Fruit fly (Drosophila melanogaster): ENCODE measurements around the gene Octalpha2R.

Gene Octalpha2R

dm6 chr3R:18785741-18786140 lies 63.3 kb downstream of the Octalpha2R start (continued):
- TF ChIP-seq odd (GFP tag; optimal IDR thresholded peaks at IDR 0.05): peak; percentile 46
- TF ChIP-seq unpg (GFP tag; optimal IDR thresholded peaks at IDR 0.05): peak; percentile 34
- TF ChIP-seq CG8290 (GFP tag; optimal IDR thresholded peaks at IDR 0.05): no peak
- TF ChIP-seq CG8290 (tag; optimal IDR thresholded peaks at IDR 0.05): peak in 1 of 2 experiments; percentile 7
- no peak for TF ChIP-seq Atf-2 (GFP tag; optimal IDR thresholded peaks at IDR 0.05)
- peak; percentile 40 for TF ChIP-seq gem (tag; optimal IDR thresholded peaks at IDR 0.05)
- no peak for TF ChIP-seq gt (GFP tag; IDR thresholded peaks at IDR 0.05)
- TF ChIP-seq CTCF (GFP tag; optimal IDR thresholded peaks at IDR 0.05): no peak
- peak; percentile 40 for TF ChIP-seq CG1233 (GFP tag; optimal IDR thresholded peaks at IDR 0.05)
- TF ChIP-seq CG17359 (tag; optimal IDR thresholded peaks at IDR 0.05): peak; percentile 72
- TF ChIP-seq twi (tag; optimal IDR thresholded peaks at IDR 0.05): no peak
- TF ChIP-seq lov (optimal IDR thresholded peaks at IDR 0.05): no peak
- TF ChIP-seq lov (GFP tag; IDR thresholded peaks at IDR 0.05): no peak
- no peak for TF ChIP-seq CG4328 (GFP tag; optimal IDR thresholded peaks at IDR 0.05)
- peak; percentile 64 for TF ChIP-seq fd64A (GFP tag; optimal IDR thresholded peaks at IDR 0.05)
- no peak for TF ChIP-seq CG2202 (tag; optimal IDR thresholded peaks at IDR 0.05)
- TF ChIP-seq CG16779 (GFP tag; IDR thresholded peaks at IDR 0.05): no peak
- TF ChIP-seq stc (GFP tag; IDR thresholded peaks at IDR 0.05): no peak
- peak; percentile 16 for TF ChIP-seq CG3995 (GFP tag; optimal IDR thresholded peaks at IDR 0.05)
- TF ChIP-seq CG15479 (GFP tag; optimal IDR thresholded peaks at IDR 0.05): no peak
- TF ChIP-seq CG17912 (GFP tag; optimal IDR thresholded peaks at IDR 0.05): no peak
- no peak for TF ChIP-seq Ets65A (GFP tag)
- TF ChIP-seq Med (GFP tag): no peak
- TF ChIP-seq Eip74EF (GFP tag; optimal IDR thresholded peaks at IDR 0.05): no peak
- TF ChIP-seq Hr51 (GFP tag; optimal IDR thresholded peaks at IDR 0.05): no peak
- no peak for TF ChIP-seq abd-A (tag; optimal IDR thresholded peaks at IDR 0.05)
- no peak for TF ChIP-seq grau (tag; optimal IDR thresholded peaks at IDR 0.05)
- no peak for TF ChIP-seq CG2712 (tag; optimal IDR thresholded peaks at IDR 0.05)
- TF ChIP-seq CG12391 (tag; optimal IDR thresholded peaks at IDR 0.05): no peak
- TF ChIP-seq CG34224 (GFP tag; IDR thresholded peaks at IDR 0.05; ENCODE audit: partially characterized antibody): no peak
- TF ChIP-seq CHES-1-like (GFP tag; optimal IDR thresholded peaks at IDR 0.05): no peak
- peak; percentile 48 for TF ChIP-seq CG12299 (tag; optimal IDR thresholded peaks at IDR 0.05)
- no peak for TF ChIP-seq CG34376 (GFP tag; optimal IDR thresholded peaks at IDR 0.05)
- TF ChIP-seq klu (GFP tag; IDR thresholded peaks at IDR 0.05): no peak
- TF ChIP-seq salm (tag; optimal IDR thresholded peaks at IDR 0.05): no peak
- peak; percentile 43 for TF ChIP-seq CoRest (tag; optimal IDR thresholded peaks at IDR 0.05)
- no peak for TF ChIP-seq CG1792 (GFP tag; optimal IDR thresholded peaks at IDR 0.05)
- no peak for TF ChIP-seq D (optimal IDR thresholded peaks at IDR 0.05)
- TF ChIP-seq D (GFP tag; optimal IDR thresholded peaks at IDR 0.05): peak; percentile 42
- peak; percentile 21 for TF ChIP-seq CG13424 (tag; optimal IDR thresholded peaks at IDR 0.05)
- TF ChIP-seq Trl (optimal IDR thresholded peaks at IDR 0.05): no peak
- no peak for TF ChIP-seq Trl (GFP tag; optimal IDR thresholded peaks at IDR 0.05)
- TF ChIP-seq Lhr (GFP tag; optimal IDR thresholded peaks at IDR 0.05): peak; percentile 39
- no peak for TF ChIP-seq corto (GFP tag; optimal IDR thresholded peaks at IDR 0.05)
- TF ChIP-seq CG6689 (GFP tag; IDR thresholded peaks at IDR 0.05): no peak
- TF ChIP-seq ATbp (GFP tag; optimal IDR thresholded peaks at IDR 0.05): peak; percentile 87
- TF ChIP-seq gce (GFP tag; IDR thresholded peaks at IDR 0.05): no peak
- TF ChIP-seq CG32532 (GFP tag; IDR thresholded peaks at IDR 0.05): no peak
- peak; percentile 27 for TF ChIP-seq sens (GFP tag)
- peak; percentile 36 for TF ChIP-seq MTF-1 (GFP tag; optimal IDR thresholded peaks at IDR 0.05; ENCODE audit: borderline replicate concordance)
- peak; percentile 87 for TF ChIP-seq Blimp-1 (GFP tag; optimal IDR thresholded peaks at IDR 0.05)
- TF ChIP-seq dmrt99B (tag; optimal IDR thresholded peaks at IDR 0.05): peak; percentile 38
- no peak for TF ChIP-seq ac (GFP tag; optimal IDR thresholded peaks at IDR 0.05)

Data from whole organism, embryonic.